Fruit fly (Drosophila melanogaster) whole organism, embryonic: ENCODE measurements around the gene Fer3.

ENCODE experiments used
- Abd-B ChIP-seq: fragments of 200-800 bp; sonication (Bioruptor generic); optimal IDR thresholded peaks from 2 replicates; lab custom pipeline; 2018; ENCODE audit warnings: missing biosample characterization, mild to moderate bottlenecking, missing genetic modification characterization, moderate library complexity
- Atf6 ChIP-seq: fragments of 200-800 bp; sonication (Bioruptor generic); IDR thresholded peaks from 2 replicates; pipeline ENCODE4 v1.3.6; 2022; ENCODE audit warnings: missing biosample characterization, missing genetic modification characterization
- C15 ChIP-seq: fragments of 200-800 bp; sonication (Bioruptor generic); IDR thresholded peaks from 3 replicates; pipeline ENCODE4 v1.3.6; 2022; ENCODE audit warnings: missing biosample characterization, missing genetic modification characterization
- CG10147 ChIP-seq: fragments of 200-800 bp; sonication (Bioruptor generic); optimal IDR thresholded peaks from 2 replicates; lab custom pipeline; 2019; ENCODE audit warnings: missing biosample characterization, mild to moderate bottlenecking, missing genetic modification characterization, moderate library complexity
- CG10543 ChIP-seq: fragments of 200-800 bp; sonication (Bioruptor generic); optimal IDR thresholded peaks from 3 replicates; lab custom pipeline; 2017; ENCODE audit warnings: missing biosample characterization, mild to moderate bottlenecking, missing genetic modification characterization, moderate library complexity
- CG14965 ChIP-seq: fragments of 200-800 bp; sonication (Bioruptor generic); optimal IDR thresholded peaks from 2 replicates; lab custom pipeline; 2016; ENCODE audit warnings: missing biosample characterization, missing genetic modification characterization, borderline replicate concordance
- CG15269 ChIP-seq: fragments of 200-800 bp; sonication (Bioruptor generic); optimal IDR thresholded peaks from 2 replicates; lab custom pipeline; 2018; ENCODE audit warnings: missing biosample characterization, mild to moderate bottlenecking, missing genetic modification characterization, moderate library complexity
- CG1647 ChIP-seq: fragments of 200-800 bp; sonication (Bioruptor generic); optimal IDR thresholded peaks from 3 replicates; lab custom pipeline; 2016; ENCODE audit warnings: missing biosample characterization, missing genetic modification characterization
- CG16813 ChIP-seq: fragments of 200-800 bp; sonication (Bioruptor generic); IDR thresholded peaks from 3 replicates; pipeline ENCODE4 v1.3.6; 2022; ENCODE audit warnings: missing biosample characterization, missing genetic modification characterization; ENCODE audit not compliant: partially characterized antibody
- CG17612 ChIP-seq: fragments of 200-800 bp; sonication (Bioruptor generic); IDR thresholded peaks from 2 replicates; pipeline ENCODE4 v1.3.6; 2022; ENCODE audit warnings: missing biosample characterization, missing genetic modification characterization
- CG17802 ChIP-seq: fragments of 200-800 bp; sonication (Bioruptor generic); optimal IDR thresholded peaks from 2 replicates; lab custom pipeline; 2018; ENCODE audit warnings: missing biosample characterization, mild to moderate bottlenecking, missing genetic modification characterization, moderate library complexity
- CG17829 ChIP-seq: fragments of 200-800 bp; optimal IDR thresholded peaks from 2 replicates; lab custom pipeline; 2019; ENCODE audit warnings: missing biosample characterization, mild to moderate bottlenecking, missing genetic modification characterization, moderate library complexity
- CG18011 ChIP-seq: fragments of 200-800 bp; sonication (Bioruptor generic); optimal IDR thresholded peaks from 2 replicates; lab custom pipeline; 2017; ENCODE audit warnings: missing biosample characterization, missing genetic modification characterization, mild to moderate bottlenecking, moderate library complexity, missing genotype
- CG18262 ChIP-seq: fragments of 200-800 bp; optimal IDR thresholded peaks from 3 replicates; lab custom pipeline; 2019; ENCODE audit warnings: missing biosample characterization, mild to moderate bottlenecking, missing genetic modification characterization, moderate library complexity
- CG2202 ChIP-seq: fragments of 200-800 bp; sonication (Bioruptor generic); optimal IDR thresholded peaks from 2 replicates; lab custom pipeline; 2018; ENCODE audit warnings: missing biosample characterization, mild to moderate bottlenecking, missing genetic modification characterization
- CG31365 ChIP-seq: fragments of 200-800 bp; sonication (Bioruptor generic); optimal IDR thresholded peaks from 2 replicates; lab custom pipeline; 2018; ENCODE audit warnings: missing biosample characterization, mild to moderate bottlenecking, missing genetic modification characterization
- CG3407 ChIP-seq: fragments of 200-800 bp; sonication (Bioruptor generic); optimal IDR thresholded peaks from 2 replicates; lab custom pipeline; 2018; ENCODE audit warnings: missing biosample characterization, mild to moderate bottlenecking, missing genetic modification characterization
- CG3838 ChIP-seq: fragments of 200-800 bp; sonication (Bioruptor generic); optimal IDR thresholded peaks from 3 replicates; lab custom pipeline; 2016; ENCODE audit warnings: missing biosample characterization, missing genetic modification characterization
- CG3847 ChIP-seq: fragments of 200-800 bp; sonication (Bioruptor generic); IDR thresholded peaks from 2 replicates; pipeline ENCODE4 v1.3.6; 2022; ENCODE audit warnings: missing biosample characterization, missing genetic modification characterization
- CG3995 ChIP-seq: fragments of 200-800 bp; sonication (Bioruptor generic); optimal IDR thresholded peaks from 3 replicates; lab custom pipeline; 2016; ENCODE audit warnings: missing biosample characterization, missing genetic modification characterization
- CG42726 ChIP-seq: fragments of 200-800 bp; sonication (Bioruptor generic); IDR thresholded peaks from 2 replicates; pipeline ENCODE4 v1.3.6; 2022; ENCODE audit warnings: missing biosample characterization, missing genetic modification characterization; ENCODE audit not compliant: partially characterized antibody
- CG43689 ChIP-seq: fragments of 200-800 bp; sonication (Bioruptor generic); IDR thresholded peaks from 2 replicates; pipeline ENCODE4 v1.3.6; 2022; ENCODE audit warnings: missing biosample characterization, missing genetic modification characterization
- CG6689 ChIP-seq: fragments of 200-800 bp; sonication (Bioruptor generic); IDR thresholded peaks from 2 replicates; pipeline ENCODE4 v1.3.6; 2022; ENCODE audit warnings: missing biosample characterization, missing genetic modification characterization
- CG6854 ChIP-seq: fragments of 200-800 bp; sonication (Bioruptor generic); optimal IDR thresholded peaks from 3 replicates; lab custom pipeline; 2017; ENCODE audit warnings: missing biosample characterization, mild to moderate bottlenecking, missing genetic modification characterization
- CG7372 ChIP-seq: fragments of 200-800 bp; sonication (Bioruptor generic); IDR thresholded peaks from 2 replicates; pipeline ENCODE4 v1.3.6; 2022; ENCODE audit warnings: missing biosample characterization, missing genetic modification characterization
- CkIIα-i1 ChIP-seq: fragments of 200-800 bp; sonication (Bioruptor generic); IDR thresholded peaks from 2 replicates; pipeline ENCODE4 v1.3.6; 2022; ENCODE audit warnings: missing biosample characterization, missing genetic modification characterization
- Dad ChIP-seq: fragments of 200-800 bp; sonication (Bioruptor generic); optimal IDR thresholded peaks from 3 replicates; lab custom pipeline; 2016; ENCODE audit warnings: missing biosample characterization, missing genetic modification characterization
- Dfd ChIP-seq, 2 experiments: fragments of >200 bp; optimal IDR thresholded peaks; 2 replicates each; lab custom pipeline; 2017; ENCODE audit warnings: missing biosample characterization in 2 of 2, missing genetic modification characterization in 2 of 2
- Drgx ChIP-seq: fragments of 200-800 bp; sonication (Bioruptor generic); IDR thresholded peaks from 2 replicates; pipeline ENCODE4 v1.3.6; 2022; ENCODE audit warnings: missing biosample characterization, missing genetic modification characterization
- ERR ChIP-seq: fragments of 200-800 bp; sonication (Bioruptor generic); optimal IDR thresholded peaks from 2 replicates; lab custom pipeline; 2016; ENCODE audit warnings: missing biosample characterization, missing genetic modification characterization
- Fer2 ChIP-seq: fragments of 200-800 bp; sonication (Bioruptor generic); optimal IDR thresholded peaks from 2 replicates; lab custom pipeline; 2018; ENCODE audit warnings: missing biosample characterization, mild to moderate bottlenecking, missing genetic modification characterization, moderate library complexity
- Fer3 ChIP-seq: fragments of 200-800 bp; sonication (Bioruptor generic); optimal IDR thresholded peaks from 2 replicates; lab custom pipeline; 2018; ENCODE audit warnings: missing biosample characterization, mild to moderate bottlenecking, missing genetic modification characterization, moderate library complexity
- Gug ChIP-seq: fragments of 200-800 bp; sonication (Bioruptor generic); IDR thresholded peaks from 4 replicates; pipeline ENCODE4 v1.3.6; 2022; ENCODE audit warnings: missing biosample characterization, missing genetic modification characterization
- Lhr ChIP-seq: fragments of 200-800 bp; sonication (Bioruptor generic); optimal IDR thresholded peaks from 3 replicates; lab custom pipeline; 2017; ENCODE audit warnings: mild to moderate bottlenecking, missing biosample characterization, missing genetic modification reagents, missing genetic modification characterization
- Neu2 ChIP-seq: fragments of 200-800 bp; sonication (Bioruptor generic); optimal IDR thresholded peaks from 3 replicates; lab custom pipeline; 2016; ENCODE audit warnings: missing biosample characterization, missing genetic modification characterization, borderline replicate concordance
- Ptx1 ChIP-seq: fragments of 200-800 bp; sonication (Bioruptor generic); IDR thresholded peaks from 2 replicates; pipeline ENCODE4 v1.3.6; 2022; ENCODE audit warnings: missing biosample characterization, missing genetic modification characterization
- Rfx ChIP-seq: fragments of 200-800 bp; sonication (Bioruptor generic); IDR thresholded peaks from 2 replicates; pipeline ENCODE4 v1.3.6; 2022; ENCODE audit warnings: missing biosample characterization, missing genetic modification characterization
- TFAM ChIP-seq: fragments of 200-800 bp; sonication (Bioruptor generic); optimal IDR thresholded peaks from 2 replicates; lab custom pipeline; 2017; ENCODE audit warnings: missing biosample characterization, missing genetic modification characterization, inconsistent platforms
- Usf ChIP-seq: fragments of 200-800 bp; sonication (Bioruptor generic); optimal IDR thresholded peaks from 2 replicates; lab custom pipeline; 2017; ENCODE audit warnings: missing genotype, missing biosample characterization, missing genetic modification characterization
- YL-1 ChIP-seq: fragments of 200-800 bp; sonication (Bioruptor generic); optimal IDR thresholded peaks from 3 replicates; lab custom pipeline; 2017; ENCODE audit warnings: missing biosample characterization, mild to moderate bottlenecking, missing genetic modification characterization
- bsh ChIP-seq, 2 experiments: fragments of 200-800 bp; sonication (Bioruptor generic); optimal IDR thresholded peaks; 2 replicates each; lab custom pipeline; 2017 to 2018; ENCODE audit warnings: mild to moderate bottlenecking in 2 of 2, missing biosample characterization in 2 of 2, missing genetic modification characterization in 2 of 2, moderate library complexity in 1 of 2
- emc ChIP-seq: fragments of 200-800 bp; sonication (Bioruptor generic); optimal IDR thresholded peaks from 2 replicates; lab custom pipeline; 2016; ENCODE audit warnings: missing biosample characterization, missing genetic modification characterization
- exex ChIP-seq: fragments of 200-800 bp; sonication (Bioruptor generic); optimal IDR thresholded peaks from 4 replicates; lab custom pipeline; 2018; ENCODE audit warnings: missing biosample characterization, mild to moderate bottlenecking, missing genetic modification characterization, moderate library complexity
- grn ChIP-seq: fragments of 200-800 bp; sonication (Bioruptor generic); optimal IDR thresholded peaks from 3 replicates; lab custom pipeline; 2017; ENCODE audit warnings: missing biosample characterization, missing genetic modification characterization
- her ChIP-seq: fragments of 200-800 bp; sonication (Bioruptor generic); optimal IDR thresholded peaks from 2 replicates; lab custom pipeline; 2016; ENCODE audit warnings: missing biosample characterization, missing genetic modification characterization
- pan ChIP-seq, 4 experiments: fragments of >200 bp in 3 of 4; fragments of 200-800 bp in 1 of 4; sonication (Bioruptor generic) in 1 of 4; optimal IDR thresholded peaks in 3 of 4; IDR thresholded peaks in 1 of 4; 2 replicates each; pipeline versions ENCODE4 v1.3.6 to Lab custom; 2017 to 2022; ENCODE audit warnings: missing biosample characterization in 2 of 4, missing genetic modification characterization in 2 of 4, mixed read lengths in 1 of 4
- rib ChIP-seq: fragments of 200-800 bp; sonication (Bioruptor generic); IDR thresholded peaks from 2 replicates; pipeline ENCODE4 v1.3.6; 2022; ENCODE audit warnings: missing biosample characterization, missing genetic modification characterization
- sens ChIP-seq: fragments of 200-800 bp; sonication (Bioruptor generic); peaks from one replicate; lab custom pipeline; 2016; ENCODE audit warnings: missing biosample characterization, missing genetic modification characterization
- slou ChIP-seq: fragments of 200-800 bp; sonication (Bioruptor generic); optimal IDR thresholded peaks from 3 replicates; lab custom pipeline; 2016; ENCODE audit warnings: missing biosample characterization, missing genetic modification characterization
- twi ChIP-seq: fragments of 200-800 bp; optimal IDR thresholded peaks from 2 replicates; lab custom pipeline; 2019; ENCODE audit warnings: missing biosample characterization, mild to moderate bottlenecking, missing genetic modification characterization, moderate library complexity
- vnd ChIP-seq: fragments of 200-800 bp; sonication (Bioruptor generic); IDR thresholded peaks from 3 replicates; pipeline ENCODE4 v1.3.6; 2022; ENCODE audit warnings: missing biosample characterization, missing genetic modification characterization; ENCODE audit not compliant: partially characterized antibody
- vvl ChIP-seq: fragments of 200-800 bp; sonication (Bioruptor generic); IDR thresholded peaks from 2 replicates; pipeline ENCODE4 v1.3.6; 2022; ENCODE audit warnings: missing biosample characterization, missing genetic modification characterization

Gene Fer3

DNA sequence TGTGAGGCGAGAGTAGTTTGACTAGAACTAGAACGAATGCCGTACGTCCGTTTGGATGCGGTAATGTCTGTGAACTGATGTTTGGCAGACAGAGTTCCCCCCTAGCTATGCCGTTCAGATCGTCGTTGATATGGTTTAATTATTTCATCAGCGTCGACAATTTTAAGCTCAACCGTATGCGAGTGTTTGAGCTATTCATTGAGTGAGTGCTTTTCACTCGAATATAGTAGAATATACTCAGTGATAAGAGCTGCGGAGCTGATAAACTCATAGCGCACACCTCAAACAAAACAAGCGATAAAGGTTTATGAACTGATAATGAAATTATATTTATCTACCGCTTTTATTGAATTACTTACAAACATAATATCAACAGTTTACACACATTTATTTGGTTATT is 6.1 kb downstream of the Fer3 start, which contains the start of gene CG6834 (continued):
- TF ChIP-seq CG15269 (tag; lab: Kevin White, UChicago) (no peak), ERR (GFP tag; lab: Kevin White, UChicago) (no peak), CG17802 (tag; lab: Kevin White, UChicago) (no peak), vvl (no peak), Atf6 (GFP tag; lab: Robert Waterston, UW) (no peak), CG3995 (no peak), TFAM (no peak), Ptx1 (GFP tag; lab: Robert Waterston, UW) (no peak), YL-1 (GFP tag; lab: Kevin White, UChicago) (no peak), CG7372 (GFP tag; lab: Robert Waterston, UW) (no peak), Dad (no peak), her (no peak), CG10147 (no peak), CG17612 (GFP tag; lab: Robert Waterston, UW) (no peak), twi (tag; lab: Kevin White, UChicago) (no peak), Drgx (no peak), rib (GFP tag; lab: Robert Waterston, UW) (no peak), emc (no peak), Lhr (no peak), CG6854 (no peak), CG3407 (GFP tag; lab: Kevin White, UChicago) (no peak), Abd-B (GFP tag; lab: Kevin White, UChicago) (no peak), Fer3 (tag; lab: Kevin White, UChicago) (no peak), Neu2 (GFP tag; lab: Kevin White, UChicago) (no peak), Dfd (GFP tag; optimal IDR thresholded peaks at IDR 0.05; lab: Kevin White, UChicago) (no peak), CG31365 (peak; percentile 0), CG10543 (GFP tag; lab: Kevin White, UChicago) (peak; percentile 20), CG16813 (GFP tag; lab: Robert Waterston, UW) (no peak), Gug (GFP tag; lab: Robert Waterston, UW) (no peak), CG6689 (no peak), CG43689 (no peak), grn (GFP tag; lab: Kevin White, UChicago) (peak; percentile 78), sens (GFP tag; lab: Kevin White, UChicago) (peak; percentile 33), exex (tag; lab: Kevin White, UChicago) (peak; percentile 85), pan (optimal IDR thresholded peaks at IDR 0.05; lab: Kevin White, UChicago) (no peak), pan (GFP tag; optimal IDR thresholded peaks at IDR 0.05 in 1 of 2, IDR thresholded peaks at IDR 0.05 in 1 of 2) (no peak), CG3838 (GFP tag; lab: Kevin White, UChicago) (no peak), CG18011 (no peak), Rfx (no peak), CG17829 (tag; lab: Kevin White, UChicago) (no peak), CG3847 (GFP tag; lab: Robert Waterston, UW) (no peak), vnd (GFP tag; lab: Robert Waterston, UW) (no peak), CkIIα-i1 (GFP tag; lab: Robert Waterston, UW) (no peak), CG2202 (tag; lab: Kevin White, UChicago) (no peak), CG42726 (GFP tag; lab: Robert Waterston, UW) (no peak), CG18262 (tag; lab: Kevin White, UChicago) (no peak), CG1647 (GFP tag; lab: Kevin White, UChicago) (no peak), C15 (no peak), Fer2 (tag; lab: Kevin White, UChicago) (no peak), bsh (GFP tag; optimal IDR thresholded peaks at IDR 0.05; lab: Kevin White, UChicago) (no peak), slou (GFP tag; lab: Kevin White, UChicago) (no peak), CG14965 (GFP tag; lab: Kevin White, UChicago) (no peak), Usf (GFP tag; lab: Kevin White, UChicago) (no peak)
